Worm (Caenorhabditis elegans): Measurements from ENCODE around the gene mdt-4.

- no peak for TF ChIP-seq klf-2 (GFP tag; conservative IDR thresholded peaks at IDR 0.05)
- TF ChIP-seq ztf-29 (GFP tag; IDR thresholded peaks at IDR 0.05) = no peak
- no peak for TF ChIP-seq ztf-23 (GFP tag; IDR thresholded peaks at IDR 0.05)
- no peak for TF ChIP-seq flt-1 (GFP tag; IDR thresholded peaks at IDR 0.05)
- no peak for TF ChIP-seq med-1 (GFP tag; optimal IDR thresholded peaks at IDR 0.05; ENCODE audit: insufficient read depth)
- no peak for TF ChIP-seq ref-1 (GFP tag; conservative IDR thresholded peaks at IDR 0.05)
Observed at ce11 chrII:4941050-4941449, 2.7 kb downstream of the mdt-4 start, which contains the start of gene cblc-1.

Measured in whole organism, midembryonic.